Worm (Caenorhabditis elegans) whole organism, L4 larva: ENCODE results near the gene mboa-4.

Experiments used
- F26F4.8 ChIP-seq: fragments of 200-800 bp; sonication (Bioruptor generic); conservative IDR thresholded peaks from 2 replicates; pipeline ENCODE4 v1.3.6; 2022; ENCODE audit warnings: missing genetic modification characterization, missing compliant biosample characterization
- F37D6.2 ChIP-seq: sonication (generic microtip); optimal IDR thresholded peaks from 2 replicates; lab custom pipeline; 2016; ENCODE audit warnings: mild to moderate bottlenecking, missing genetic modification characterization, missing compliant biosample characterization
- T20F7.1 ChIP-seq: fragments of 200-800 bp; sonication (Bioruptor generic); optimal IDR thresholded peaks from 2 replicates; lab custom pipeline; 2018; ENCODE audit warnings: mild to moderate bottlenecking, missing genetic modification characterization, missing compliant biosample characterization
- T26A8.4 ChIP-seq: fragments of 200-800 bp; sonication (Bioruptor generic); IDR thresholded peaks from 2 replicates; pipeline ENCODE4 v1.3.6; 2022; ENCODE audit warnings: missing genetic modification characterization, missing compliant biosample characterization
- ZK546.5 ChIP-seq, 2 experiments: sonication (generic microtip); optimal IDR thresholded peaks; 2 replicates each; lab custom pipeline; 2017; ENCODE audit warnings: missing biosample characterization in 2 of 2, missing genetic modification characterization in 2 of 2
- ama-1 ChIP-seq: fragments of 150-350 bp; optimal IDR thresholded peaks from 2 replicates; lab custom pipeline; 2014; ENCODE audit warnings: inconsistent platforms, mixed read lengths
- arid-1 ChIP-seq: fragments of 200-800 bp; sonication (Bioruptor generic); conservative IDR thresholded peaks from 2 replicates; pipeline ENCODE4 v1.3.6; 2022; ENCODE audit warnings: missing genetic modification reagents, missing genetic modification characterization, missing compliant biosample characterization
- attf-4 ChIP-seq: sonication (generic microtip); optimal IDR thresholded peaks from 3 replicates; lab custom pipeline; 2017; ENCODE audit warnings: missing biosample characterization, missing genetic modification characterization
- ceh-20 ChIP-seq: fragments of 200-800 bp; sonication (Bioruptor generic); IDR thresholded peaks from 2 replicates; pipeline ENCODE4 v1.3.6; 2022; ENCODE audit warnings: missing genetic modification reagents, missing genetic modification characterization, missing compliant biosample characterization
- ceh-28 ChIP-seq: fragments of 150-350 bp; optimal IDR thresholded peaks from 2 replicates; lab custom pipeline; 2014; ENCODE audit warnings: missing biosample characterization, missing genetic modification reagents, missing genetic modification characterization
- ceh-44 ChIP-seq: fragments of 200-800 bp; sonication (Bioruptor generic); IDR thresholded peaks from 2 replicates; pipeline ENCODE4 v1.3.6; 2022; ENCODE audit warnings: missing genetic modification reagents, missing genetic modification characterization, missing compliant biosample characterization
- ceh-62 ChIP-seq: sonication (generic microtip); optimal IDR thresholded peaks from 2 replicates; lab custom pipeline; 2017; ENCODE audit warnings: missing biosample characterization, missing genetic modification characterization
- ctbp-1 ChIP-seq: fragments of 200-800 bp; sonication (Bioruptor generic); IDR thresholded peaks from 2 replicates; pipeline ENCODE4 v1.3.6; 2022; ENCODE audit warnings: missing genetic modification reagents, missing genetic modification characterization, missing compliant biosample characterization
- daf-16 ChIP-seq, 3 experiments: sonication (generic microtip); optimal IDR thresholded peaks; 2 replicates each; lab custom pipeline; 2016 to 2017; ENCODE audit warnings: missing genetic modification characterization in 3 of 3, missing genetic modification reagents in 3 of 3, mild to moderate bottlenecking in 2 of 3, missing compliant biosample characterization in 2 of 3, missing biosample characterization in 1 of 3, moderate library complexity in 1 of 3
- daf-19 ChIP-seq: fragments of 200-800 bp; sonication (Bioruptor generic); conservative IDR thresholded peaks from 2 replicates; pipeline ENCODE4 v1.3.6; 2022; ENCODE audit warnings: missing genetic modification characterization, missing compliant biosample characterization
- daf-8 ChIP-seq: fragments of 200-800 bp; sonication (Bioruptor generic); IDR thresholded peaks from 2 replicates; pipeline ENCODE4 v1.3.6; 2022; ENCODE audit warnings: missing genetic modification characterization, missing compliant biosample characterization
- dve-1 ChIP-seq: sonication (generic microtip); optimal IDR thresholded peaks from 2 replicates; lab custom pipeline; 2017; ENCODE audit warnings: antibody characterized with exemption, mild to moderate bottlenecking, missing genetic modification characterization, missing compliant biosample characterization; ENCODE audit not compliant: insufficient read depth
- fkh-10 ChIP-seq: fragments of 150-350 bp; optimal IDR thresholded peaks from 2 replicates; lab custom pipeline; 2014; ENCODE audit warnings: missing biosample characterization, missing genetic modification reagents, missing genetic modification characterization
- gei-8 ChIP-seq: fragments of 200-800 bp; sonication (Bioruptor generic); optimal IDR thresholded peaks from 2 replicates; lab custom pipeline; 2018; ENCODE audit warnings: mild to moderate bottlenecking, missing genetic modification characterization, missing compliant biosample characterization
- hlh-11 ChIP-seq: fragments of 200-800 bp; sonication (Bioruptor generic); optimal IDR thresholded peaks from 2 replicates; lab custom pipeline; 2018; ENCODE audit warnings: mild to moderate bottlenecking, missing genetic modification characterization, missing compliant biosample characterization
- hlh-30 ChIP-seq: sonication (generic microtip); optimal IDR thresholded peaks from 2 replicates; lab custom pipeline; 2017; ENCODE audit warnings: antibody characterized with exemption, mild to moderate bottlenecking, missing genetic modification characterization, missing compliant biosample characterization; ENCODE audit not compliant: insufficient read depth
- lin-38 ChIP-seq: fragments of 200-800 bp; sonication (Bioruptor generic); IDR thresholded peaks from 2 replicates; pipeline ENCODE4 v1.3.6; 2022; ENCODE audit warnings: missing genetic modification reagents, missing genetic modification characterization, missing compliant biosample characterization
- lin-39 ChIP-seq: fragments of 150-350 bp; optimal IDR thresholded peaks from 2 replicates; lab custom pipeline; 2014; ENCODE audit warnings: missing biosample characterization, missing genetic modification reagents, missing genetic modification characterization
- lir-3 ChIP-seq: sonication (generic microtip); optimal IDR thresholded peaks from 2 replicates; lab custom pipeline; 2016; ENCODE audit warnings: mild to moderate bottlenecking, missing genetic modification characterization, missing compliant biosample characterization
- lsy-2 ChIP-seq, 2 experiments: fragments of 150-350 bp in 1 of 2; sonication (generic microtip) in 1 of 2; optimal IDR thresholded peaks; 2 replicates each; lab custom pipeline; 2014 to 2017; ENCODE audit warnings: missing biosample characterization in 2 of 2, missing genetic modification characterization in 2 of 2
- mdl-1 ChIP-seq, 2 experiments: fragments of 150-350 bp in 1 of 2; sonication (generic microtip) in 1 of 2; optimal IDR thresholded peaks; 2 replicates each; lab custom pipeline; 2014 to 2017; ENCODE audit warnings: missing biosample characterization in 2 of 2, missing genetic modification characterization in 2 of 2
- mxl-2 ChIP-seq: fragments of 200-800 bp; sonication (Bioruptor generic); conservative IDR thresholded peaks from 2 replicates; pipeline ENCODE4 v1.3.6; 2022; ENCODE audit warnings: missing genetic modification reagents, missing genetic modification characterization, missing compliant biosample characterization
- nhr-10 ChIP-seq: fragments of 150-350 bp; optimal IDR thresholded peaks from 2 replicates; lab custom pipeline; 2014; ENCODE audit warnings: missing biosample characterization, missing genetic modification characterization
- nhr-102 ChIP-seq: sonication (generic microtip); optimal IDR thresholded peaks from 2 replicates; lab custom pipeline; 2016; ENCODE audit warnings: mild to moderate bottlenecking, missing genetic modification characterization, moderate library complexity, missing compliant biosample characterization
- nhr-237 ChIP-seq: sonication (generic microtip); optimal IDR thresholded peaks from 2 replicates; lab custom pipeline; 2017; ENCODE audit warnings: missing biosample characterization, missing genetic modification characterization
- nhr-42 ChIP-seq: fragments of 200-800 bp; sonication (Bioruptor generic); IDR thresholded peaks from 2 replicates; pipeline ENCODE4 v1.3.6; 2022; ENCODE audit warnings: missing genetic modification characterization, missing compliant biosample characterization
- pha-4 ChIP-seq, 2 experiments: fragments of 150-350 bp in 1 of 2; fragments of 200-800 bp in 1 of 2; sonication (Bioruptor generic) in 1 of 2; IDR thresholded peaks in 1 of 2; optimal IDR thresholded peaks in 1 of 2; 2 replicates each; pipeline versions ENCODE4 v1.3.6 to Lab custom; 2014 to 2022; ENCODE audit warnings: missing genetic modification characterization in 2 of 2, missing genetic modification reagents in 2 of 2, missing biosample characterization in 1 of 2, missing compliant biosample characterization in 1 of 2
- rbr-2 ChIP-seq: sonication (generic microtip); optimal IDR thresholded peaks from 2 replicates; lab custom pipeline; 2016; ENCODE audit warnings: missing genotype, missing genetic modification characterization, missing compliant biosample characterization
- sdz-12 ChIP-seq: fragments of 200-800 bp; sonication (Bioruptor generic); optimal IDR thresholded peaks from 2 replicates; lab custom pipeline; 2018; ENCODE audit warnings: mild to moderate bottlenecking, missing genetic modification characterization, missing compliant biosample characterization
- set-16 ChIP-seq: fragments of 200-800 bp; sonication (Bioruptor generic); IDR thresholded peaks from 2 replicates; pipeline ENCODE4 v1.3.6; 2022; ENCODE audit warnings: missing genetic modification reagents, missing genetic modification characterization, missing compliant biosample characterization
- skn-1 ChIP-seq: fragments of 150-350 bp; optimal IDR thresholded peaks from 2 replicates; lab custom pipeline; 2014; ENCODE audit warnings: missing biosample characterization, missing genetic modification characterization
- spr-1 ChIP-seq: sonication (generic microtip); optimal IDR thresholded peaks from 2 replicates; lab custom pipeline; 2016; ENCODE audit warnings: mild to moderate bottlenecking, missing genetic modification characterization, missing compliant biosample characterization
- unc-62 ChIP-seq, 3 experiments: fragments of 150-350 bp in 1 of 3; sonication (generic microtip); optimal IDR thresholded peaks in 2 of 3; peaks in 1 of 3; 1 replicate in 1 of 3; 2 replicates in 2 of 3; lab custom pipeline; 2014 to 2017; ENCODE audit warnings: missing biosample characterization in 3 of 3, missing genetic modification characterization in 3 of 3, missing genetic modification reagents in 3 of 3, missing genotype in 1 of 3
- zag-1 ChIP-seq: fragments of 150-350 bp; optimal IDR thresholded peaks from 2 replicates; lab custom pipeline; 2014; ENCODE audit warnings: missing biosample characterization, missing genetic modification characterization
- zfp-2 ChIP-seq: sonication (generic microtip); optimal IDR thresholded peaks from 2 replicates; lab custom pipeline; 2016; ENCODE audit warnings: mild to moderate bottlenecking, missing genetic modification characterization, missing compliant biosample characterization
- zfp-3 ChIP-seq: fragments of 200-800 bp; sonication (Bioruptor generic); conservative IDR thresholded peaks from 2 replicates; pipeline ENCODE4 v1.3.6; 2022; ENCODE audit warnings: missing genetic modification reagents, missing genetic modification characterization, missing compliant biosample characterization

Gene mboa-4

DNA sequence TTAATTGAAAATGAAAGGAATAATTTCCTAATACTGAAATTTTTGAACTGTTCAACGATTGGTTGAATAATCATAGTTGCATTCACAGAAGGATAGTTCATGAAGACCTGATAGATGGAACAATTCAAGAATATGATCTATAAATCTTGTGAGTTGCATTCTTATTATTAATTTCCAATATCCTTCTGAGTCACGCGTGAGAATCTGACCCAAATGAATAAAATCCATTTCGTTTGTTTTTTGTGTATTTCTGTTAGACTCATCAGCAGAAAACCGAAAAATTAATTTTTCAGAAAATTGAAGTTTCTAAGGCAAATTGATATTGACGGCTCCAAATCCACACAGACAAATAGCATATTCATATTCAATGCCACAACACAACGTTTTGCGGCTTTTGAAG, 29.6 kb upstream of the mboa-4 start, which contains the start of gene fbxb-79:
Gene fbxb-79, minus strand, starts transcription at position 101 of the 400 bp plus-strand sequence.
- TF ChIP-seq gei-8 (no peak), nhr-10 (tag; lab: Kevin White, UChicago) (no peak), T20F7.1 (GFP tag; lab: Kevin White, UChicago) (no peak), daf-19 (GFP tag; lab: Robert Waterston, UW) (no peak), hlh-30 (tag; lab: Kevin White, UChicago) (no peak), F26F4.8 (GFP tag; lab: Robert Waterston, UW) (no peak)
- TF ChIP-seq, all 104 proteins: peak for 0

DNA sequence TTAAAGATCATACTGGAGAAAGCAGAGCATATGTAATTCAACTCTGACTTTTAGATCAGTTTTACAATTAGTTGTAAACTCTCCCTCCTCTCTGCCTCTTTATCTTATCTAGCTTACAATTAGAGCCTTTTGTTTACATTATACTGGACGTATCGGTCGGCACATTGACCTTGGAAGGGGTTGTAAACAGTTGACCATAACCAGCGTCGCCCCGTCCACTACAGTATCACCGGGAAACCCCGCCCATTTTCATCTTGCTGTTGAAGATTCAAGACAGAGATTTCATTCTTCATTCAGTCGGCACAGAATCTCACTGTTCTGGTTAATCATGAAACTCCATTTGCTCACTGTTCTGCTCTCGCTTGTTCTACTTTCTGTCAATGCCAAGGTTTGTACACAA, 26.9 kb upstream of the mboa-4 start, which contains the start of gene sdz-27:
Gene sdz-27, plus strand, starts transcription at position 301 of the 400 bp plus-strand sequence.
- TF ChIP-seq set-16 (GFP tag; lab: Robert Waterston, UW), result no peak
- no peak for TF ChIP-seq lsy-2 (tag; optimal IDR thresholded peaks at IDR 0.05; lab: Kevin White, UChicago)
- no peak for TF ChIP-seq gei-8
- no peak for TF ChIP-seq daf-8 (GFP tag; lab: Robert Waterston, UW)
- TF ChIP-seq unc-62 (GFP tag; optimal IDR thresholded peaks at IDR 0.05 in 1 of 2; lab: Kevin White, UChicago), result peak in 1 of 2 experiments; percentile 29
- TF ChIP-seq unc-62 (tag; optimal IDR thresholded peaks at IDR 0.05; lab: Kevin White, UChicago), result no peak
- no peak for TF ChIP-seq skn-1 (tag; lab: Kevin White, UChicago)
- no peak for TF ChIP-seq T20F7.1 (GFP tag; lab: Kevin White, UChicago)
- no peak for TF ChIP-seq mxl-2 (GFP tag; lab: Robert Waterston, UW)
- TF ChIP-seq, all 104 proteins: peak for 1

DNA sequence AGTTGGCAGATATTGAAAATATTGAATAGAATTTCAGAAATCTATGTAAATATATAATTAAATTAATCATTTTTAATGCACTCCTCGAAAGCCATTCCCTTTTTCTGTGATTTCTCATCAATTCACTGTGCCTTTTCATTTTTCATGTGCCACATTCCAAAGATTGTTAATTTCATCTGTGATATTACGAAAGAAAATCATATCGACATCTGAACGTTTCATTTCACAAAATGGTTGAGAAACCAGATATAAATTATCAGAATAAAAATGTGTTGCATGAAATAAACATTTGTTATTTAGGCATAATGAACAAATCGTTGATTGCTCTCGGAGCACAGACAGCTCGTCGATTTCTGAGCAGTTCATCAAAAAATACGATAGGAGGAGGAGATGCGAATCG, 24.2 kb upstream of the mboa-4 start, which contains the start of gene nuaf-3:
Gene nuaf-3, plus strand, starts transcription at position 301 of the 400 bp plus-strand sequence.
- TF ChIP-seq dve-1 (tag; lab: Kevin White, UChicago), result peak; percentile 22
- no peak for TF ChIP-seq mdl-1 (tag; optimal IDR thresholded peaks at IDR 0.05; lab: Kevin White, UChicago)
- no peak for TF ChIP-seq ceh-44 (GFP tag; lab: Robert Waterston, UW)
- TF ChIP-seq ama-1 (lab: Kevin White, UChicago), result peak; percentile 44
- TF ChIP-seq rbr-2, result no peak
- peak in 1 of 2 experiments; percentile 12 for TF ChIP-seq unc-62 (GFP tag; optimal IDR thresholded peaks at IDR 0.05 in 1 of 2; lab: Kevin White, UChicago)
- TF ChIP-seq unc-62 (tag; optimal IDR thresholded peaks at IDR 0.05; lab: Kevin White, UChicago), result no peak
- 0 out of 2 replicates have a peak, but pooled peaks have one; percentile 27 for TF ChIP-seq T26A8.4 (GFP tag; lab: Robert Waterston, UW)
- TF ChIP-seq daf-16 (GFP tag; optimal IDR thresholded peaks at IDR 0.05; lab: Kevin White, UChicago), result no peak
- peak; percentile 34 for TF ChIP-seq daf-16 (tag; optimal IDR thresholded peaks at IDR 0.05; lab: Kevin White, UChicago)
- no peak for TF ChIP-seq F37D6.2 (tag; lab: Kevin White, UChicago)

DNA sequence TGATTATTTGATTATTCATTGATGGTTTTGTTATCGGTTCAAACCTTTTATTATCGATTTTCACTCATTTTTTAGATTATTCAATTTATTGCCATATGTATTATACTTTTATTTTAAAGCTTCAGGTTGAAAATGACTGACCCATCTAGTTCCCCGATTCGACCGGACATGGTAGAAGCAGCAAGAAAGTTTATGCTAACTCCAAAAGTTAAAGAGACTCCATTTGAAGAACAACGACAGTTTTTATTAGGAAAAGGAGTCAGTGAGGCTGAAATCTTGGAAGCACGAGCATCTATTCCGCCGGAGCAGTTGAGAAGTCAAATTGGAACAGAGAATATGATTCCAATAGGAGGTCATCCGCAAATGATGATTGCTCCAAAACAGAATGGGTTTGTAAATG, 23.2 kb upstream of the mboa-4 start, which contains the start of gene prx-14:
Gene prx-14, plus strand, starts transcription at position 120 of the 400 bp plus-strand sequence.
- TF ChIP-seq zfp-3 (GFP tag; lab: Robert Waterston, UW) (0 out of 2 replicates have a peak, but pooled peaks have one; percentile 61), sdz-12 (GFP tag; lab: Kevin White, UChicago) (no peak), arid-1 (GFP tag; lab: Robert Waterston, UW) (no peak), nhr-102 (no peak), ceh-44 (GFP tag; lab: Robert Waterston, UW) (no peak), nhr-42 (GFP tag; lab: Robert Waterston, UW) (no peak), fkh-10 (GFP tag; lab: Kevin White, UChicago) (no peak), dve-1 (tag; lab: Kevin White, UChicago) (peak; percentile 5), hlh-11 (tag; lab: Kevin White, UChicago) (no peak), zag-1 (tag; lab: Kevin White, UChicago) (no peak), pha-4 (GFP tag; IDR thresholded peaks at IDR 0.05; lab: Robert Waterston, UW) (peak; percentile 37; the same call in 1 of the 2 replicates), pha-4 (tag; optimal IDR thresholded peaks at IDR 0.05; lab: Kevin White, UChicago) (no peak), nhr-237 (tag; lab: Kevin White, UChicago) (no peak), F37D6.2 (tag; lab: Kevin White, UChicago) (no peak), ceh-62 (tag; lab: Kevin White, UChicago) (no peak), spr-1 (no peak), ceh-20 (GFP tag; lab: Robert Waterston, UW) (no peak), attf-4 (tag; lab: Kevin White, UChicago) (no peak), lin-38 (peak; percentile 40), lir-3 (tag; lab: Kevin White, UChicago) (no peak), ama-1 (lab: Kevin White, UChicago) (peak; percentile 41), zfp-2 (tag; lab: Kevin White, UChicago) (no peak), lin-39 (tag; lab: Kevin White, UChicago) (no peak), unc-62 (GFP tag; optimal IDR thresholded peaks at IDR 0.05 in 1 of 2; lab: Kevin White, UChicago) (no peak), unc-62 (tag; optimal IDR thresholded peaks at IDR 0.05; lab: Kevin White, UChicago) (no peak), ceh-28 (tag; lab: Kevin White, UChicago) (no peak), ctbp-1 (no peak), ZK546.5 (tag; optimal IDR thresholded peaks at IDR 0.05; lab: Kevin White, UChicago) (no peak)
